Fruit fly (Drosophila melanogaster) Kc167 (cell line): Measurements from ENCODE around the gene brwl.

Source experiments
- Myc ChIP-seq: fragments of >200 bp; optimal IDR thresholded peaks from 2 replicates; lab custom pipeline; 2017; ENCODE audit warnings: missing external identifiers
- Sin3A ChIP-seq: fragments of >200 bp; optimal IDR thresholded peaks from 2 replicates; lab custom pipeline; 2018; ENCODE audit warnings: missing external identifiers
- h ChIP-seq: fragments of >200 bp; optimal IDR thresholded peaks from 3 replicates; lab custom pipeline; 2018; ENCODE audit warnings: missing external identifiers
- psq ChIP-seq: fragments of >200 bp; optimal IDR thresholded peaks from 2 replicates; lab custom pipeline; 2017; ENCODE audit warnings: missing external identifiers

DNA sequence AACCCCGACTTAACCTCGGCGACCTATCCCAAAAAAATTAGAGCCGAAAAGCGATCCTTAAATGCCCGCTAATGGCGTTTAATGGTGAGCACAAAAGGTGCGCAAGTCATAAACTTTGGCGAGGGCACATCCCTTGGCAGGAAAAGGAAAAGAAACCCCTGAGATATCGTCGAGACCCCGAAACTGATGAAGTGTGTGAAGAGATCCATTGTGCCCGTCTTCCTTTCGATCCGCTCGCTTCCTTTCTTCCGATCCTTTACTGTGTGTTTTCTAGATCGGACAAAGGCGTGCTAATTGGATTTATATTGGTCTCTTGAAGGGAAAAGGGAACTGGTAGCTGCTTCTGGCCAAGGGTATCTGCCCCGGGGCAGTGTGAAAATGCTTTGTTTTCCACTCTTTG is 32.5 kb downstream of the brwl start:
- no peak for TF ChIP-seq psq (lab: Kevin White, UChicago)
- TF ChIP-seq Myc (lab: Kevin White, UChicago): no peak
- no peak for TF ChIP-seq h (lab: Kevin White, UChicago)
- no peak for TF ChIP-seq Sin3A
